Worm (Caenorhabditis elegans): Measurements from ENCODE around the gene T28D6.6.

DNA sequence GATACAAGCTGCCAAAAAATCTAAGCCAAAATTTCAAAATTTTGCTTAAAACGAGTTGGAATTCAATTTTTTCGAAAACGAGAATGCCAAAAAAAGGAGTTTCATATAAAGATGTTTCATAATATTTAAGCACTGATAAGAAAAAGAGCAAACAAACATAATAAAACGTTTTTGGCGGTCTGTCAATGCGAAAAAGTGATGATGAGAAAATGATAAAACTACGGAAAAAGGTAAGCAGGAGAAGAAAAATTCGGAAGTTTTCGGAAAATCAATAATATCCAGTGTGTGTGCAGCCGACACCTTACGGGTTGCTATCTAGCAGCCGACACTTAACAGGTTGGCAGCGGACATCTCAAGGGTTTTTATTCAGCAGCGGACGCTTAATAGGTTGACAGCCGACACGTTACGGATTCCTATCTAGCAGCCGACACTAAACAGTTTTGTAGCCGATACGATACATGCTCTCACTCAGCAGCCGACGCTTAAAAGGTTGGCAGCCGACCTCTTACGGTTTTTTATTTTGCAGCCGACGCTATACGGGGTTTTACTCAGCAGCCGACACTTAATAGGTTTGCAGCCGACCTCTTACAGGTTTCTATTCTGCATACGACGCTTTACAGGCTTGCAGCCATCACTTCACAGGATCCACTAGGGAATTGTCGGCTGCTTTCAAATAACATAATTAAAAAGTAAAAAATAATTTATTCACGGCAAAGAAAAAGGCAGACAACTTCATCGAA, 29.5 kb upstream of the T28D6.6 start:
- TF ChIP-seq scrt-1 (GFP tag; IDR thresholded peaks at IDR 0.05), result no peak
- TF ChIP-seq ets-7 (tag; optimal IDR thresholded peaks at IDR 0.05), result no peak
- TF ChIP-seq flt-1 (GFP tag; IDR thresholded peaks at IDR 0.05), result no peak
- no peak for TF ChIP-seq aly-1 (tag; optimal IDR thresholded peaks at IDR 0.05)
- TF ChIP-seq tbx-11 (GFP tag; IDR thresholded peaks at IDR 0.05), result no peak
- no peak for TF ChIP-seq tbx-37 (GFP tag; conservative IDR thresholded peaks at IDR 0.05)
- TF ChIP-seq ceh-36 (tag; optimal IDR thresholded peaks at IDR 0.05), result no peak
- no peak for TF ChIP-seq ama-1 (optimal IDR thresholded peaks at IDR 0.05)
- TF ChIP-seq hmg-4 (GFP tag; optimal IDR thresholded peaks at IDR 0.05), result no peak
- no peak for TF ChIP-seq pes-1 (GFP tag; IDR thresholded peaks at IDR 0.05)

Measured in whole organism, early embryonic.